Worm (Caenorhabditis elegans) whole organism, L2 larva: ENCODE measurements around the gene sru-42.

Source experiments
- egl-27 ChIP-seq: sonication (generic microtip); optimal IDR thresholded peaks from 3 replicates; lab custom pipeline; 2017; ENCODE audit warnings: missing biosample characterization, missing genetic modification reagents, missing genetic modification characterization
- elt-1 ChIP-seq: fragments of 150-350 bp; optimal IDR thresholded peaks from 2 replicates; lab custom pipeline; 2014; ENCODE audit warnings: missing biosample characterization, missing genetic modification characterization
- lin-11 ChIP-seq: fragments of 150-350 bp; sonication (generic microtip); optimal IDR thresholded peaks from 2 replicates; lab custom pipeline; 2014; ENCODE audit warnings: missing biosample characterization, missing genetic modification characterization, inconsistent platforms, mixed read lengths
- sem-4 ChIP-seq: fragments of 150-350 bp; optimal IDR thresholded peaks from 2 replicates; lab custom pipeline; 2014; ENCODE audit warnings: missing biosample characterization, missing genetic modification reagents, missing genetic modification characterization
- skn-1 ChIP-seq: sonication (generic microtip); optimal IDR thresholded peaks from 2 replicates; lab custom pipeline; 2017; ENCODE audit warnings: missing biosample characterization, missing genetic modification characterization
- ztf-11 ChIP-seq: sonication (generic microtip); optimal IDR thresholded peaks from 2 replicates; lab custom pipeline; 2017; ENCODE audit warnings: missing biosample characterization, missing genetic modification characterization

DNA sequence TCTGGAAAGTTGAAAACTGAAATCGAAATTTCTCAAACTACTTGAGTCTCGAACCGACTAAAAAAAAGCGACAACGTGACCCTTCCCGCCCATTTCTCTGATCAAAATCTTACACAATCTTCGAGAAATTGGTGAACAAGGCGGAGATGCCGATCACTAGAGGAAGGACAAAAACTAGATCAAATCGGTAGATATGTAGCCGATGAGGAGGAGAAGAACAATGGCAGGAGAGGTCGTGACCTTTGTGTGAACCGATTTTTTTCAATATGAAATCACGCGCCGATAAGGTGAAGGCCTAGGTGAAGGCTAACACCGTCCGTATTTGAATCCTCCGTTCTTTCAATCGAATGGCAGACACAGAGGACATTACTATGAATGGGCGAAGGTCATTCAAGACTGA is 10.7 kb downstream of the sru-42 start:
- TF ChIP-seq egl-27 (tag; lab: Kevin White, UChicago) (peak; percentile 19), lin-11 (tag; lab: Kevin White, UChicago) (no peak), skn-1 (tag; lab: Kevin White, UChicago) (no peak), ztf-11 (tag; lab: Kevin White, UChicago) (no peak), elt-1 (tag; lab: Kevin White, UChicago) (peak; percentile 98), sem-4 (peak; percentile 43)
